Fruit fly (Drosophila melanogaster): ENCODE results near the gene CG18808.
A peak's percentile ranks its signal among the peaks of the same experiment; 100 is the strongest.

The CG18808 gene

DNA sequence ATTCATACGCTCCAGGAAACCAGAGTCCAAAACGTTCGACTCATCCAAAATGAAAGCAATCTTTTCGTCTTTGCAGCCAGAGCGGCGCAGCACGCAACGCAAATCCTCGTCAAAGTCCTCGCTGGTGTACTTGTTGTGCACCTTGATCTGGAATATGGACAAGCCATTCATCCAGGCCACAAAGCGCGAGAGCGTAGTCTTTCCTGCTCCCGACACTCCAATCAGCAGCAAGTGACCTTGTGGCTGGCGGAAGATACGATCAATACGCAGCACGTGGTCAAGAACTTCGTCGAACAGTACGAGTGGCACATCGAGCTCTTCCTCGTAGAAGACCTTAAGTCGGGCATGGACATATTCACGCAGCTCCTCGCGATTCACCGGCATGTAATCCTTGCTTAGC is 7.0 kb upstream of the CG18808 start:
- no peak for TF ChIP-seq dsf (GFP tag; optimal IDR thresholded peaks at IDR 0.05; ENCODE audit: borderline replicate concordance)
- TF ChIP-seq brk (GFP tag; optimal IDR thresholded peaks at IDR 0.05) = no peak
- TF ChIP-seq tai (GFP tag; optimal IDR thresholded peaks at IDR 0.05) = no peak
- no peak for TF ChIP-seq Hnf4 (GFP tag; optimal IDR thresholded peaks at IDR 0.05)
- TF ChIP-seq dmrt93B (GFP tag; optimal IDR thresholded peaks at IDR 0.05) = no peak
- TF ChIP-seq foxo (GFP tag; optimal IDR thresholded peaks at IDR 0.05) = no peak
- TF ChIP-seq GATAd (GFP tag; optimal IDR thresholded peaks at IDR 0.05) = no peak
- TF ChIP-seq Jra (GFP tag; optimal IDR thresholded peaks at IDR 0.05) = no peak
- TF ChIP-seq Hr78 (GFP tag; optimal IDR thresholded peaks at IDR 0.05) = no peak
- no peak for TF ChIP-seq Myc (optimal IDR thresholded peaks at IDR 0.05)
- no peak for TF ChIP-seq rgr (GFP tag; optimal IDR thresholded peaks at IDR 0.05)
- TF ChIP-seq Hr83 (GFP tag; optimal IDR thresholded peaks at IDR 0.05; ENCODE audit: poor library complexity, severe bottlenecking) = no peak
- no peak for TF ChIP-seq lola (GFP tag; optimal IDR thresholded peaks at IDR 0.05)
- no peak for TF ChIP-seq br (GFP tag; optimal IDR thresholded peaks at IDR 0.05)

DNA sequence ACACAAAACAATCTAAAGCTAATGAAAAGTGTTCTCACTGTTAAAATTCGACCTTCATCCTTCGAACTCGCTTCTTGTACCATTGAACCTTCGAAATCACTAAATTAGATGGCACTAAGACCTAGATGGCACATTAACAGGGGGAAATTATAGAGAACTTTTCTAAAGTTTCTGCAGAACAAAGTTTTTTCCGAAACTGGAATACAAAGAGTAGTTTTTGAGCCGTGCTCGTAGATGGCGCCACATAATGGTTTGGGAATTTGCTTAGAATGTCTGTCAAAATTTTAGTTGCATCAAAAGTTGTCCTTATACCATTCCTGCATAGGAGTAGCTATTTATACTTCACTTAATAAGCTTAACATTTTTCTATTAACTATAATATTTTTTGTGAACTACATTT is 1.5 kb downstream of the CG18808 start:
- peak; percentile 75 for TF ChIP-seq Myc (optimal IDR thresholded peaks at IDR 0.05)
- TF ChIP-seq brk (GFP tag; optimal IDR thresholded peaks at IDR 0.05) = no peak

- TF ChIP-seq dsf (GFP tag; optimal IDR thresholded peaks at IDR 0.05; ENCODE audit: borderline replicate concordance) (no peak), Vsx2 (GFP tag; optimal IDR thresholded peaks at IDR 0.05; ENCODE audit: partially characterized antibody) (no peak), Hr78 (GFP tag; optimal IDR thresholded peaks at IDR 0.05) (no peak), tai (GFP tag; optimal IDR thresholded peaks at IDR 0.05) (no peak), dl (GFP tag; optimal IDR thresholded peaks at IDR 0.05; ENCODE audit: insufficient read depth in 1 of 2, partially characterized antibody in 2 of 2) (no peak), brk (GFP tag; optimal IDR thresholded peaks at IDR 0.05) (no peak), Hr83 (GFP tag; optimal IDR thresholded peaks at IDR 0.05; ENCODE audit: poor library complexity, severe bottlenecking) (no peak), Dfd (GFP tag; optimal IDR thresholded peaks at IDR 0.05) (no peak), Abd-B (GFP tag; optimal IDR thresholded peaks at IDR 0.05) (no peak), CG9705 (GFP tag; optimal IDR thresholded peaks at IDR 0.05) (no peak), Hnf4 (GFP tag; optimal IDR thresholded peaks at IDR 0.05) (no peak), CG32264 (GFP tag; optimal IDR thresholded peaks at IDR 0.05) (no peak)
Measured at dm6 chr3L:4805174-4805573, 2.0 kb downstream of the CG18808 start, which contains the start of gene CG7509. CG7509 (minus strand) TSS chr3L:4805274.

DNA sequence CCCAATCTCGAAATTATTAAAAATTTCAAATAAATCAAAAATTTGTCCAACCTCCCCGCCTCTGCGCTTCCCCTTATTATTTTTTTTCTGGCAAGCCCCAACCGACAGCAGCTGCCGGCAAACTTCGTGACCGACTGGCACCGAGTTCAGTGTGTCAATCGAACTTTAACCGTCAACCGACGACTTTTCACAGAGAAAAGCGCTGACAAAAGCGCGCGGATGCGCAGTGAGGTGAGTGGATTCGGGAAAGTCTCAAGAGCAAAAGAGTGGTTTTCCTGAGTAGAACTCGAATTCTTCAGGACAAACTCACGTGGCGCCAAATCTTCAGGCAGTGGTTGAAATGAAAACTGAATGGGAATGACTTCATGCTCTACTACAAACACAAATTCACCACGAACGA is 6.6 kb downstream of the CG18808 start:
- TF ChIP-seq Abd-B (GFP tag; optimal IDR thresholded peaks at IDR 0.05) (no peak), Hr83 (GFP tag; optimal IDR thresholded peaks at IDR 0.05; ENCODE audit: poor library complexity, severe bottlenecking) (no peak), Jra (GFP tag; optimal IDR thresholded peaks at IDR 0.05) (no peak), lola (GFP tag; optimal IDR thresholded peaks at IDR 0.05) (no peak), fru (GFP tag; optimal IDR thresholded peaks at IDR 0.05) (no peak), psq (GFP tag; optimal IDR thresholded peaks at IDR 0.05) (no peak), CrebA (GFP tag; optimal IDR thresholded peaks at IDR 0.05; ENCODE audit: borderline replicate concordance) (no peak), Sp1 (GFP tag; optimal IDR thresholded peaks at IDR 0.05) (no peak), Dif (GFP tag; optimal IDR thresholded peaks at IDR 0.05; ENCODE audit: partially characterized antibody) (no peak), sv (GFP tag; optimal IDR thresholded peaks at IDR 0.05) (no peak), CG32264 (GFP tag; optimal IDR thresholded peaks at IDR 0.05) (no peak), ey (GFP tag; optimal IDR thresholded peaks at IDR 0.05) (no peak), sage (GFP tag; optimal IDR thresholded peaks at IDR 0.05) (no peak), dl (GFP tag; optimal IDR thresholded peaks at IDR 0.05; ENCODE audit: insufficient read depth in 1 of 2, partially characterized antibody in 2 of 2) (no peak), Hnf4 (GFP tag; optimal IDR thresholded peaks at IDR 0.05) (no peak), pan (optimal IDR thresholded peaks at IDR 0.05) (no peak), Myc (optimal IDR thresholded peaks at IDR 0.05) (no peak), Rel (GFP tag; optimal IDR thresholded peaks at IDR 0.05) (no peak), Rel (tag; optimal IDR thresholded peaks at IDR 0.05) (no peak), dmrt93B (GFP tag; optimal IDR thresholded peaks at IDR 0.05) (no peak), brk (GFP tag; optimal IDR thresholded peaks at IDR 0.05) (no peak)

DNA sequence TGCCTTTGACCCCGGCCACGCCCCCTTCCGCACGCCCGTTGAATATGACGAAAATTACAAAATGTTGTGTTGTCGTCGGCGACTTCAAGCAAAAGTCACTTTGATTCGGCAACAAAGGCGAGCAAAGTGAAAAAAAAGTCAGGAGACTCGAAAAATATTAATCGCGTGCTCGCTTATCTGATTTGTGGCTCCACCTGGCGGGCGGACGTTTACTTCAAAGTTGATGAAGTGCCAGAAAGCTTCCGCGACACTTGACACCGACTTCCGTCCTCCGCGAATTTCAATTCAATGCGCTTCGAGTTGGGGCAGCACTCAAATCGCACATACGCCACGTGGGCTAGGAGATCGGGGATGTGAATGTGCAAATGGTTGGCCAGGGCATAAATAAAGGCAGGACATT is 30.8 kb downstream of the CG18808 start:
- TF ChIP-seq Vsx2 (GFP tag; optimal IDR thresholded peaks at IDR 0.05; ENCODE audit: partially characterized antibody) (no peak), Myc (optimal IDR thresholded peaks at IDR 0.05) (no peak), usp (GFP tag; optimal IDR thresholded peaks at IDR 0.05) (no peak), rgr (GFP tag; optimal IDR thresholded peaks at IDR 0.05) (no peak), ey (GFP tag; optimal IDR thresholded peaks at IDR 0.05) (no peak)
